Fruit fly (Drosophila melanogaster) whole organism, prepupa: ENCODE results near the gene Sugb.
A peak's percentile ranks its signal among the peaks of the same experiment; 100 is the strongest.

Experiments used
- CG10669 ChIP-seq: fragments of 200-800 bp; sonication (Bioruptor generic); optimal IDR thresholded peaks from 3 replicates; lab custom pipeline; 2018; ENCODE audit warnings: missing biosample characterization, mild to moderate bottlenecking, missing genetic modification characterization, moderate library complexity
- Eip75B ChIP-seq: fragments of 200-800 bp; sonication (Bioruptor generic); optimal IDR thresholded peaks from 3 replicates; lab custom pipeline; 2016; ENCODE audit warnings: missing biosample characterization, missing genetic modification characterization
- svp ChIP-seq: fragments of 200-800 bp; sonication (Bioruptor generic); peaks from one replicate; lab custom pipeline; 2016; ENCODE audit warnings: missing biosample characterization, missing genetic modification characterization

Gene Sugb

DNA sequence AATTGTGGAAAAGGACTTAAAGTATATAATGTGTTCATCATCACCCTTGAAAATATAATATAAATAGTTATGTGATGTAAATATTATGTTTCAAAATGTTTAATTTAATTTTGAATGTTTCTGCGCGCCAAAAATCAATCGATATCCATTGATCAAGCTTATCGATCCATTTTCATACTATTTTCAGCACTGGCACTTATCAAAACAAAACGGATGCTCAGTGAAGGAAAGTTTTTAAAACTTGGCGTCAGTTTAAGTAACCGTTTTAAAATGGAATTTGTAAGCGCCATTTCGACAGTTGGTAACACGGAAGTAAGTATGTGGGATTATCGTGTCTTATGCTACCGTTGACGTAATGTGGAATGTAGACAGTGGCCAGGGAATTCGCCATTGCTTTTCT, 44.4 kb downstream of the Sugb start, which contains the start of gene sunn:
sunn (plus strand) TSS at position 202 of the 400 bp plus-strand sequence.
- no peak for TF ChIP-seq Eip75B (GFP tag; lab: Kevin White, UChicago)
- peak; percentile 42 for TF ChIP-seq svp (GFP tag; lab: Kevin White, UChicago)

DNA sequence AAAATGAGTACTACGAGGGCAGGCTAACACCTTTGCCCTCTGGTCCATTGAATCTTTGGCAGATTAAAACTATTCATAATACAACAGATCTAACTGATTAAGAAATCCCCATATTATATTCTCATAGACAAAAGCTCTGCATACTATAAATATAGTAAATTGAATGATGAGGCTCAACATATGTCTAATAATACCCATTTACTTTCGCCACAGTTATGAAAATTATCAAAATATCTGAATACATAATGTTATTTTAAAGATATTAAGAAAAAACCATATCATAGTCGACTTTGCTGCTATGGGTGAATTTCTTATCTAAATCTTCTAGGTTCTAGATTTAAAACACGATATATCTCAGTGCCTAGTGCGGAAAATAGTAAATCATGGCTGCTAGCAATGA, 48.1 kb downstream of the Sugb start, which contains the start of gene CG32087:
CG32087 (plus strand) TSS at position 301 of the 400 bp plus-strand sequence.
- no peak for TF ChIP-seq CG10669 (GFP tag; lab: Kevin White, UChicago)
- TF ChIP-seq, all 60 proteins: peak for 0
